Worm (Caenorhabditis elegans) whole organism, L2 larva: ENCODE measurements around the gene hpo-31.

ENCODE experiments used
- F13H6.1 ChIP-seq: sonication (generic microtip); optimal IDR thresholded peaks from 2 replicates; lab custom pipeline; 2016; ENCODE audit warnings: missing genetic modification characterization, missing compliant biosample characterization
- R02D3.7 ChIP-seq: fragments of 150-350 bp; optimal IDR thresholded peaks from 2 replicates; lab custom pipeline; 2014; ENCODE audit warnings: missing biosample characterization, missing genetic modification characterization
- Y55F3AM.14 ChIP-seq: fragments of 200-800 bp; sonication (Bioruptor generic); optimal IDR thresholded peaks from 2 replicates; lab custom pipeline; 2018; ENCODE audit warnings: mild to moderate bottlenecking, missing genetic modification characterization, missing compliant biosample characterization
- ZK546.5 ChIP-seq: sonication (generic microtip); optimal IDR thresholded peaks from 2 replicates; lab custom pipeline; 2017; ENCODE audit warnings: missing biosample characterization, missing genetic modification characterization
- alr-1 ChIP-seq: fragments of 150-350 bp; optimal IDR thresholded peaks from 2 replicates; lab custom pipeline; 2014; ENCODE audit warnings: missing biosample characterization, missing genetic modification characterization
- aly-2 ChIP-seq: fragments of 150-350 bp; optimal IDR thresholded peaks from 2 replicates; lab custom pipeline; 2014; ENCODE audit warnings: missing biosample characterization, missing genetic modification characterization
- ama-1 ChIP-seq: fragments of 150-350 bp; optimal IDR thresholded peaks from 2 replicates; lab custom pipeline; 2018; ENCODE audit warnings: inconsistent platforms
- ceh-82 ChIP-seq: fragments of 150-350 bp; optimal IDR thresholded peaks from 2 replicates; lab custom pipeline; 2014; ENCODE audit warnings: missing biosample characterization, missing genetic modification characterization
- elt-1 ChIP-seq: fragments of 150-350 bp; optimal IDR thresholded peaks from 2 replicates; lab custom pipeline; 2014; ENCODE audit warnings: missing biosample characterization, missing genetic modification characterization
- elt-3 ChIP-seq: sonication (generic microtip); optimal IDR thresholded peaks from 2 replicates; lab custom pipeline; 2017; ENCODE audit warnings: missing biosample characterization, missing genetic modification characterization
- fos-1 ChIP-seq: fragments of 150-350 bp; optimal IDR thresholded peaks from 2 replicates; lab custom pipeline; 2014; ENCODE audit warnings: missing biosample characterization, missing genetic modification characterization
- gmeb-1 ChIP-seq: fragments of 150-350 bp; optimal IDR thresholded peaks from 2 replicates; lab custom pipeline; 2014; ENCODE audit warnings: missing biosample characterization, missing genetic modification characterization
- lin-11 ChIP-seq: fragments of 150-350 bp; sonication (generic microtip); optimal IDR thresholded peaks from 2 replicates; lab custom pipeline; 2014; ENCODE audit warnings: missing biosample characterization, missing genetic modification characterization, inconsistent platforms, mixed read lengths
- lin-13 ChIP-seq: fragments of 150-350 bp; optimal IDR thresholded peaks from 2 replicates; lab custom pipeline; 2014; ENCODE audit warnings: missing biosample characterization, missing genetic modification reagents, missing genetic modification characterization
- lin-39 ChIP-seq: fragments of 150-350 bp; optimal IDR thresholded peaks from 2 replicates; lab custom pipeline; 2014; ENCODE audit warnings: missing biosample characterization, missing genetic modification reagents, missing genetic modification characterization
- mbf-1 ChIP-seq: sonication (generic microtip); optimal IDR thresholded peaks from 2 replicates; lab custom pipeline; 2017; ENCODE audit warnings: missing biosample characterization, missing genetic modification characterization
- nhr-10 ChIP-seq: sonication (generic microtip); optimal IDR thresholded peaks from 2 replicates; lab custom pipeline; 2017; ENCODE audit warnings: missing biosample characterization, missing genetic modification characterization
- nhr-12 ChIP-seq: fragments of 150-350 bp; optimal IDR thresholded peaks from 2 replicates; lab custom pipeline; 2014; ENCODE audit warnings: missing biosample characterization, missing genetic modification characterization
- nhr-129 ChIP-seq: fragments of 150-350 bp; optimal IDR thresholded peaks from 2 replicates; lab custom pipeline; 2014; ENCODE audit warnings: missing biosample characterization, missing genetic modification characterization
- nhr-23 ChIP-seq: fragments of 150-350 bp; optimal IDR thresholded peaks from 2 replicates; lab custom pipeline; 2014; ENCODE audit warnings: missing biosample characterization, missing genetic modification reagents, missing genetic modification characterization
- nhr-237 ChIP-seq: fragments of 150-350 bp; optimal IDR thresholded peaks from 2 replicates; lab custom pipeline; 2014; ENCODE audit warnings: missing biosample characterization, missing genetic modification characterization
- nhr-77 ChIP-seq: fragments of 150-350 bp; optimal IDR thresholded peaks from 2 replicates; lab custom pipeline; 2014; ENCODE audit warnings: missing biosample characterization, missing genetic modification characterization
- peb-1 ChIP-seq: fragments of 150-350 bp; optimal IDR thresholded peaks from 2 replicates; lab custom pipeline; 2014; ENCODE audit warnings: missing biosample characterization, missing genetic modification characterization
- sem-4 ChIP-seq: fragments of 150-350 bp; optimal IDR thresholded peaks from 2 replicates; lab custom pipeline; 2014; ENCODE audit warnings: missing biosample characterization, missing genetic modification reagents, missing genetic modification characterization
- skn-1 ChIP-seq: sonication (generic microtip); optimal IDR thresholded peaks from 2 replicates; lab custom pipeline; 2017; ENCODE audit warnings: missing biosample characterization, missing genetic modification characterization
- sma-3 ChIP-seq: sonication (generic microtip); optimal IDR thresholded peaks from 2 replicates; lab custom pipeline; 2016; ENCODE audit warnings: missing genetic modification reagents, missing genetic modification characterization, missing compliant biosample characterization
- sma-9 ChIP-seq, 2 experiments: fragments of 150-350 bp in 1 of 2; sonication (generic microtip) in 1 of 2; optimal IDR thresholded peaks; 2 replicates each; lab custom pipeline; 2014 to 2016; ENCODE audit warnings: missing genetic modification characterization in 2 of 2, mild to moderate bottlenecking in 1 of 2, missing biosample characterization in 1 of 2, missing compliant biosample characterization in 1 of 2, missing genetic modification reagents in 1 of 2, moderate library complexity in 1 of 2
- snpc-4 ChIP-seq: fragments of 150-350 bp; optimal IDR thresholded peaks from 2 replicates; lab custom pipeline; 2014; ENCODE audit warnings: missing biosample characterization, missing genetic modification characterization
- unc-39 ChIP-seq: fragments of 150-350 bp; optimal IDR thresholded peaks from 2 replicates; lab custom pipeline; 2014; ENCODE audit warnings: missing biosample characterization, missing genetic modification characterization
- unc-55 ChIP-seq: fragments of 150-350 bp; sonication (generic microtip); optimal IDR thresholded peaks from 3 replicates; lab custom pipeline; 2014; ENCODE audit warnings: missing biosample characterization, missing genetic modification reagents, missing genetic modification characterization
- unc-62 ChIP-seq: fragments of 150-350 bp; optimal IDR thresholded peaks from 2 replicates; lab custom pipeline; 2014; ENCODE audit warnings: missing biosample characterization, missing genetic modification reagents, missing genetic modification characterization
- zag-1 ChIP-seq: fragments of 150-350 bp; optimal IDR thresholded peaks from 2 replicates; lab custom pipeline; 2014; ENCODE audit warnings: missing biosample characterization, missing genetic modification characterization
- ztf-1 ChIP-seq: fragments of 200-800 bp; sonication (Bioruptor generic); conservative IDR thresholded peaks from 2 replicates; pipeline ENCODE4 v1.3.6; 2022; ENCODE audit warnings: missing genetic modification characterization, missing compliant biosample characterization
- ztf-4 ChIP-seq: fragments of 150-350 bp; optimal IDR thresholded peaks from 2 replicates; lab custom pipeline; 2014; ENCODE audit warnings: missing biosample characterization, missing genetic modification characterization

Gene hpo-31

DNA sequence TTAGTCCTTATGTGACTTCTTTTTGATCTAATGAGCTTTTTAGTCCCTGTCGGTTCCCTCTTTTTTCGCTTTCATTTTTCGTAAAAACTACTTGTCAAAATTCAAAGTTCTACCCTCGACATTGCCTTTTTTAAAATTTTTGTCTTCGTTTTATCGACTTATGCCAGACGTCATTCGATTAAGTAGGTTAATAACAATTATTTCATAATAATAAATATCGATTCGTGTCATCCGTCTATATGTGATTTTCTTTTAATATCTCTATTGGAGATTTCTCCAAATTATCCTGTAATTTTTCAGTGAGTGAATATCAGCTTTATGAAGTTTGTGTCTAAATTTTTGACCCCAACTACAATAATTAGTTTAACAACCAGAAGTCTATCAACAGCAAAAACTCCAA is at the start of gene hpo-31:
Gene hpo-31, plus strand, starts transcription at position 301 of the 400 bp plus-strand sequence.
- TF ChIP-seq nhr-10 (tag; lab: Kevin White, UChicago) = no peak
- no peak for TF ChIP-seq nhr-129 (tag; lab: Kevin White, UChicago)
- no peak for TF ChIP-seq unc-62 (GFP tag; lab: Kevin White, UChicago)
- TF ChIP-seq lin-39 = no peak
- no peak for TF ChIP-seq F13H6.1 (tag; lab: Kevin White, UChicago)

DNA sequence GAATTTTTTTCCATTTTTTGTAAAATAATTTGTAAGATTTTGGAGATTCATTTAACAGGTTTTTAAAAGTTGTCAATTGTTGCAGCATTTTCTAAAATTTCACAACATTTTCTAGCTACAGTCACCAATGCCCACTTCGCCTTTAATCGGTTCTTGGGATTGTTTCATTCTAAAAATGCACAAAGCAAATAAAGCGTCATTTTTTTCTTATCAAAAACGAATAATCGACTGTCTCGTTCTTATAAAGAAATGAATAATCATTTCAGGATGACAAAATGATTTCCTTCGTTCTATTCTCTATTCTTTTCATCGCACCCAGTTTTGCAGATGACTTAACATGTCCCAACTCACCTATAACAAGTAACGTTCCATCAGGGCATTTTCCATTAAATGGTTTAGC is 47.3 kb upstream of the hpo-31 start, which contains the start of gene F53C11.1:
Gene F53C11.1, plus strand, starts transcription at position 268 of the 400 bp plus-strand sequence.
- no peak for TF ChIP-seq ztf-4
- no peak for TF ChIP-seq snpc-4 (tag; lab: Kevin White, UChicago)
- TF ChIP-seq elt-1 (tag; lab: Kevin White, UChicago) = no peak
- TF ChIP-seq aly-2 (tag; lab: Kevin White, UChicago) = no peak
- no peak for TF ChIP-seq ztf-1 (GFP tag; lab: Robert Waterston, UW)
- no peak for TF ChIP-seq sem-4 (tag; lab: Kevin White, UChicago)
- TF ChIP-seq fos-1 (tag; lab: Kevin White, UChicago) = peak; percentile 83

ce11 chrV:13777857-13778256 is 45.0 kb upstream of the hpo-31 start, which contains the start of gene F53C11.9:
Gene F53C11.9, plus strand, starts transcription at chrV:13778015.
- TF ChIP-seq mbf-1 (tag; lab: Kevin White, UChicago) = no peak
- TF ChIP-seq unc-62 (GFP tag; lab: Kevin White, UChicago) = no peak
- no peak for TF ChIP-seq zag-1 (tag; lab: Kevin White, UChicago)
- TF ChIP-seq F13H6.1 (tag; lab: Kevin White, UChicago) = no peak
- TF ChIP-seq snpc-4 (tag; lab: Kevin White, UChicago) = no peak
- no peak for TF ChIP-seq nhr-237
- no peak for TF ChIP-seq skn-1 (tag; lab: Kevin White, UChicago)
- TF ChIP-seq peb-1 (tag; lab: Kevin White, UChicago) = no peak
- no peak for TF ChIP-seq fos-1 (tag; lab: Kevin White, UChicago)
- TF ChIP-seq ZK546.5 = no peak
- no peak for TF ChIP-seq Y55F3AM.14 (GFP tag; lab: Kevin White, UChicago)
- no peak for TF ChIP-seq aly-2 (tag; lab: Kevin White, UChicago)
- no peak for TF ChIP-seq elt-1 (tag; lab: Kevin White, UChicago)
- TF ChIP-seq ceh-82 (tag; lab: Kevin White, UChicago) = no peak
- TF ChIP-seq ztf-4 = no peak
- no peak for TF ChIP-seq alr-1
- no peak for TF ChIP-seq R02D3.7 (tag; lab: Kevin White, UChicago)
- no peak for TF ChIP-seq gmeb-1 (tag; lab: Kevin White, UChicago)

ce11 chrV:13780902-13781301 is 42.0 kb upstream of the hpo-31 start:
- no peak for TF ChIP-seq sma-3
- no peak for TF ChIP-seq gmeb-1 (tag; lab: Kevin White, UChicago)
- no peak for TF ChIP-seq unc-39 (tag; lab: Kevin White, UChicago)
- TF ChIP-seq unc-55 = no peak
- no peak for TF ChIP-seq zag-1 (tag; lab: Kevin White, UChicago)
- TF ChIP-seq alr-1 = no peak
- no peak for TF ChIP-seq nhr-23 (tag; lab: Kevin White, UChicago)
- no peak for TF ChIP-seq F13H6.1 (tag; lab: Kevin White, UChicago)
- no peak for TF ChIP-seq ceh-82 (tag; lab: Kevin White, UChicago)
- TF ChIP-seq ztf-1 (GFP tag; lab: Robert Waterston, UW) = no peak

DNA sequence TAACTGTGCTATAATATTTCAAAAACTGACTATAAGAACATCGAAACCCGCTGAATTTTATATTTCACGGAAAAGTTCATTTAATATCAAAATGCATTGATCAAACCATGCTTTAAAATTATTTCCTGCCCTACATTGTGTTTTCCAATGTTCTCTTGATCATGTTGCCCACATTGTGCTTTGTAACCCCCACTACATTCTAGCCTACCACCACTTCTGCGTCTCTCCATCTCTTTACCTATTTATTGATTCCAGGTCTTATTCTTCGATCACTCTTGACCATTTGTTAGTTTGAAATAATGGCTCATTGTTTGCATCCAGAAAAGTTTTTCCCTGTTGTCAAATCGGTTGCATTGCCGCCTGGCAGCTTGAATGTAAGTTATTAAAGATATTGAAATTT is 40.7 kb upstream of the hpo-31 start, which contains the start of gene decr-1.1:
Gene decr-1.1, plus strand, starts transcription at position 210 of the 400 bp plus-strand sequence.
- TF ChIP-seq R02D3.7 (tag; lab: Kevin White, UChicago) (no peak), elt-3 (tag; lab: Kevin White, UChicago) (no peak), lin-13 (GFP tag; lab: Kevin White, UChicago) (no peak), zag-1 (tag; lab: Kevin White, UChicago) (no peak), elt-1 (tag; lab: Kevin White, UChicago) (no peak), fos-1 (tag; lab: Kevin White, UChicago) (peak; percentile 26), sma-9 (GFP tag; optimal IDR thresholded peaks at IDR 0.05; lab: Kevin White, UChicago) (peak; percentile 34), sma-9 (tag; optimal IDR thresholded peaks at IDR 0.05; lab: Kevin White, UChicago) (no peak), ceh-82 (tag; lab: Kevin White, UChicago) (no peak), nhr-129 (tag; lab: Kevin White, UChicago) (peak; percentile 4)

ce11 chrV:13785767-13786166 is 37.1 kb upstream of the hpo-31 start:
- no peak for TF ChIP-seq nhr-77 (tag; lab: Kevin White, UChicago)
- TF ChIP-seq ama-1 (lab: Kevin White, UChicago) = no peak
- TF ChIP-seq nhr-12 (tag; lab: Kevin White, UChicago) = no peak
- no peak for TF ChIP-seq unc-62 (GFP tag; lab: Kevin White, UChicago)
- no peak for TF ChIP-seq lin-11 (tag; lab: Kevin White, UChicago)
